Fruit fly (Drosophila melanogaster): ENCODE data around the gene Jon66Cii.

Gene Jon66Cii

DNA sequence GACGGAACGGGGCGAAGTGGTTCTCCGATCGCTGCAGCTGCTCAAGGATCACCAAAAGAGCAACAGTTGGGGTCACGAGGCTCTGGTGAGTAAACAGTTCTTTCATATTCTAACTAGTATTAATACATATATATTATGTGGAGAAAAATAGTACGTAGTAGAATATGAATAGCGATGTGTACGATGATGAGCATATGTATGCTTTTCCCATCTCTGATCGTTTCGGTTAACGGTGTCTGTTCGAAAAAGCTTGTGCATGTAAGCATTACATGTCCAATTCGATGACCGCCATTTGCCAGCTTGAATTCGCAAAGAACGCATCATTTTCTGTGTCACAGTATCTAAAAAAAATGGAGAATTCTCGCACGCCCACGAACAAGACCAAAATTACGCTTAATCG is 19.3 kb upstream of the Jon66Cii start, which contains the start of the genes Oseg1 and mtrm:
TSS of gene Oseg1 (minus strand) at position 101 of the 400 bp plus-strand sequence.
TSS of gene mtrm (plus strand) at position 288 of the 400 bp plus-strand sequence.
- no peak for TF ChIP-seq Sin3A (optimal IDR thresholded peaks at IDR 0.05)
- TF ChIP-seq insv (optimal IDR thresholded peaks at IDR 0.05), result no peak
- TF ChIP-seq h (optimal IDR thresholded peaks at IDR 0.05), result no peak
- TF ChIP-seq Myc (optimal IDR thresholded peaks at IDR 0.05), result no peak
- TF ChIP-seq ttk (optimal IDR thresholded peaks at IDR 0.05), result no peak
- TF ChIP-seq psq (optimal IDR thresholded peaks at IDR 0.05), result no peak

DNA sequence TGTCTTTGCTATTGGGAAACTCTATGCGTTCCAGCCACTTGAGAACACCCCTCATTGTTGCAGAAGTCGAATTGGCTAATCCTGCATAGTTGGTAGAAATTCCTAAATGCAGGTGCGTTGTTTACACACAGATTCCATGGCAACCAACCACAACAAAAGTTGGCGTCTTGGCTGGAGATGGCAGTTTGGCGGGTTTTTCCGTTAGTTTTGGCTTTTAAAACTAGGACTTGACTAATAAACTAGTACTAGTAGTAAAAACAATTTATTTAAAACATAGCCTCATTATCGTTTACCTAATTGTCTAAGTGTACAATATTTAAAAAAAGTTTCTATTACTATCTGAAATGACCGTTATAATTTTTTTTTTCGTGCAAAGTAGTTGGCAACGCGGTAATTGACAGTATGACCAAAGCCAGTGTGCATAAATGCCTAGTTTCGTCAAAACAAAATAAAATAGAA is 18.0 kb upstream of the Jon66Cii start, which contains the start of gene Exo70:
TSS of gene Exo70 (plus strand) at position 413 of the 459 bp plus-strand sequence.
- no peak for TF ChIP-seq psq (optimal IDR thresholded peaks at IDR 0.05)
- TF ChIP-seq Sin3A (optimal IDR thresholded peaks at IDR 0.05), result no peak
- no peak for TF ChIP-seq h (optimal IDR thresholded peaks at IDR 0.05)
- no peak for TF ChIP-seq ttk (optimal IDR thresholded peaks at IDR 0.05)
- no peak for TF ChIP-seq insv (optimal IDR thresholded peaks at IDR 0.05)
- no peak for TF ChIP-seq Myc (optimal IDR thresholded peaks at IDR 0.05)

DNA sequence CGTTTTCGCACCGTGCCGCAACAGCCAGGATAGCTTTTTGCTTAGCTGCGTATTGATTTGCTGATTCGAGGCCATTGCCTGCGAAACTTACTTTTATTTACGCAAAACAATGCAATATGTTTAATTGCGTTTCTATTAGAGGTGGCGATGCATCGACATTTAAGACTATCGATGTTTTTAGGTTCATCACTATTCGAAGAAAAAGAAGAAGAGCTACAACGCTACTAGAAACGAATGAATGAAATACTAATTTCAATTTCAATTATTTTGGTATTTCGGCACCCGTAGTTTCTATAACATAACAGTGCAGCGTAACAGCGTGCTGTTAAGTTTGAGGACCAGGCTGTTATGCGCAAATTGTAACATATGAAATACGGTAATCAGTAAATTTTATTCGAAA is 11.7 kb upstream of the Jon66Cii start, which contains the start of the genes Tpt, mkg-p and CG13667:
TSS of gene Tpt (minus strand) at position 155 of the 400 bp plus-strand sequence.
TSS of gene mkg-p (minus strand) at position 155 of the 400 bp plus-strand sequence.
TSS of gene CG13667 (plus strand) at position 332 of the 400 bp plus-strand sequence.
- TF ChIP-seq Myc (optimal IDR thresholded peaks at IDR 0.05) (no peak), psq (optimal IDR thresholded peaks at IDR 0.05) (no peak), ttk (optimal IDR thresholded peaks at IDR 0.05) (no peak)

DNA sequence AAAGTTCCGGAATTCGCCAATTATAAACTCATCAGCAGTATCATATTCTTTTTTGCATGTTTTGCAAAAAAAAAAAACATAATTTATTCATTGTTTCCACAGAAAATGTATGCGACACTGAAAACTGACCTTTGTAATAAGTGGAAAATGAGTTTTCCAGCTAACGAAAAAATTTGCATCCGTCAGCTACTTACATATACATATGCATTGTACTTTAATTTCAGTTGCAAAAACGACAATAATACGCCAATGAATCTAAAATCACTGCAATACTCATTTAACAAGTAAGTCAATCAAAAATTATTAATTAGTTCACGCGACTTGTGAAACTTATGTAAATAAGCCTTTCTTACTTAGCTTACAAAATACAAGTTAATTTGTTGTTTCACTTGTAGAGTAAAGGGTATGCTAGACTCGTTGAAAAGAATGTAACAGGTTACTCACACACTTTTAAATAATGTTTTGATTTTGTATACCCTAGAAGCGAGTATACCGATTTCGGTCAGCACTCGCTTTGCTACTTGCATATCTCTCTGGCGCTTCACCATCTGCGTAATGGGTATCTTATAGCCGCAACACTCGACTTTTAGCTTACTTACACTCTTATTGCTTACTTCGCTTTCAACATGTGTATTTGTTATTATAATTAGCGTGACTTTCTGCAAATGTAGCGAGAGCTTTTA is 5.5 kb upstream of the Jon66Cii start:
- TF ChIP-seq ttk (optimal IDR thresholded peaks at IDR 0.05) (no peak), insv (optimal IDR thresholded peaks at IDR 0.05) (no peak), Myc (optimal IDR thresholded peaks at IDR 0.05) (no peak), psq (optimal IDR thresholded peaks at IDR 0.05) (no peak), Sin3A (optimal IDR thresholded peaks at IDR 0.05) (no peak), h (optimal IDR thresholded peaks at IDR 0.05) (no peak)

DNA sequence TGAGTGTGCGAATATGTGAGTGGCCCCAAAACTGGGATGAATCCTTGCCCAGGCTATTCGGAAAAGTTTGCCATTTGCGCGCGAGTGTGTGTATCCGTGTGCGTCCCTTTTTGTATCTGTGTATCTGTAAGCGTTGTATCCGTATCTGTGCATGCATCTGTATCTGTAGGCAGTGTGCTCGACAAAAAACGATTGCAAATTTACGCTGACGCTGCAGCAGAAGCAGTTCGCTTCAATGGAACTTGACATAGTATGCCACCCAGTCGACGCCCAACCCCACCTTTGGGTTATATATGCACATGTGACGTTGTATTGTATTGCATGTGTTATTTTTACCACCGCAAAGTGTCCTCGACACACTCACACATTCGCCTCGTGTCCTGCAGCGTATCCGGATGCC is 2.7 kb upstream of the Jon66Cii start:
- no peak for TF ChIP-seq h (optimal IDR thresholded peaks at IDR 0.05)
- TF ChIP-seq insv (optimal IDR thresholded peaks at IDR 0.05), result no peak
- TF ChIP-seq ttk (optimal IDR thresholded peaks at IDR 0.05), result no peak
- TF ChIP-seq psq (optimal IDR thresholded peaks at IDR 0.05), result no peak
- no peak for TF ChIP-seq Myc (optimal IDR thresholded peaks at IDR 0.05)
- no peak for TF ChIP-seq Sin3A (optimal IDR thresholded peaks at IDR 0.05)

DNA sequence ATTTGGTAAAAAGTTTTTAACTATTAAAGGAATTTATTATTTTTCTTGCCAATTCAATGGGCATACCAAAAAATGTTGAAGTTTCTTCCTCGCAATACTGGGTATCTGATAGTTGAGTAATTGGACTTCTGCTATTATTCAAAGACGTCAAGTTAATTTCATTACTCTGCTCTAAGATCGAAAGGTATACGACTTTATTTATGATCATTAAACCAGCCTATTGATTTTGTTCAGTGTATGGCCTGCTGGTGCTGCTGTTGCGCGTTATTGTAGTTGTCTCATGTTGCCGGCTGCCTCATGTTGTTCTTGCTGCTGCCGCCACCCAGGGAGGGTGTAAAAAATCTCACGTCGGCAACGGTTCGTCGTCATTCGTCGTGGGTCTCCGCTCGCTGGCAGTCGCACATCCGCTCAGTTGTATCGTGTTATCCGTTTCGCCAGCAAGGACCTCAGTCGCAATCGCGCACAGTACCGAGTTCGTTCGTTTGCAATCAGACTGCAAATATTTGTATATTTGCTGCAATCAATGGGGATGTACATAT is 2.2 kb upstream of the Jon66Cii start, which contains the start of gene CG7120:
TSS of gene CG7120 (plus strand) at position 371 of the 539 bp plus-strand sequence.
- no peak for TF ChIP-seq Sin3A (optimal IDR thresholded peaks at IDR 0.05)
- TF ChIP-seq psq (optimal IDR thresholded peaks at IDR 0.05), result no peak
- no peak for TF ChIP-seq Myc (optimal IDR thresholded peaks at IDR 0.05)
- TF ChIP-seq ttk (optimal IDR thresholded peaks at IDR 0.05), result no peak
- no peak for TF ChIP-seq insv (optimal IDR thresholded peaks at IDR 0.05)
- TF ChIP-seq h (optimal IDR thresholded peaks at IDR 0.05), result no peak

DNA sequence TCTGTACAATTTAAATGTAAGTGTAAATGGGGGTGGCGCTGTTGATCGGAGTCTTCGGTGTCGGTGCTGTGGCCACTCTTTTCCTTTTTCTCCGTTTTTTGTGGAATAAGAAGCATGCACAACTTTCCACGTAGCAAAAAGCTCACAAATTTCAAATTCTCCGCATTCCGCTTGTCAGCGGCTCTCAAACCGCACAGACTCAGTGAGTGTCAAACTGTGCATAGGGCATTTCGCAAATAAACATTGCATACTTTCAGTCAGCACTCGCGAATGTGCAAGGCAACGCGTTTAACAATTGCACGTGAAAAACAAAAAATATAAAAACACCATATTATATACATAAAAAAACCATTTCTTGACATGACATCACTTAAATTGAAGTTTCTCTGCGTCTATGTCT is 1.5 kb upstream of the Jon66Cii start:
- TF ChIP-seq h (optimal IDR thresholded peaks at IDR 0.05), result no peak
- no peak for TF ChIP-seq Myc (optimal IDR thresholded peaks at IDR 0.05)
- no peak for TF ChIP-seq Sin3A (optimal IDR thresholded peaks at IDR 0.05)
- TF ChIP-seq psq (optimal IDR thresholded peaks at IDR 0.05), result no peak
- no peak for TF ChIP-seq insv (optimal IDR thresholded peaks at IDR 0.05)
- no peak for TF ChIP-seq ttk (optimal IDR thresholded peaks at IDR 0.05)

DNA sequence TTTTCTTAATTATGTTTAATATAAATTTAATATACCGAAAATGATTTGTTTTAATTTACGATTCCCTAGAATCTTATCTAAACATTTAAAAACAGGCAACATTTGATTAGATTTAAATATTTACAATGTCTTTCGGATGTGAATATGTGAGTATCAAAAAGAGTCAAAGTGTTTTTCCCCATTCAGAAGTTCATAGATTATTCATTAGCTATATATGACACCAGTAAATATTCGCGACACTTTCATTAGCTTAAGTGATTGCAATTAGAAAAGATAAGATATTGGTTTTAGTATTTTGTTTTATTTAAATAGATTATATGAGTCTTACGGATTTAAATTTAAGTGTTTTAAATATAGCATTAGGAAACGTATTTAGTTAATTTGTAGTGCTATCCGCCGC is 683 bp upstream of the Jon66Cii start:
- no peak for TF ChIP-seq psq (optimal IDR thresholded peaks at IDR 0.05)
- TF ChIP-seq Myc (optimal IDR thresholded peaks at IDR 0.05), result no peak
- TF ChIP-seq ttk (optimal IDR thresholded peaks at IDR 0.05), result no peak
- no peak for TF ChIP-seq h (optimal IDR thresholded peaks at IDR 0.05)
- TF ChIP-seq Sin3A (optimal IDR thresholded peaks at IDR 0.05), result no peak
- no peak for TF ChIP-seq insv (optimal IDR thresholded peaks at IDR 0.05)

DNA sequence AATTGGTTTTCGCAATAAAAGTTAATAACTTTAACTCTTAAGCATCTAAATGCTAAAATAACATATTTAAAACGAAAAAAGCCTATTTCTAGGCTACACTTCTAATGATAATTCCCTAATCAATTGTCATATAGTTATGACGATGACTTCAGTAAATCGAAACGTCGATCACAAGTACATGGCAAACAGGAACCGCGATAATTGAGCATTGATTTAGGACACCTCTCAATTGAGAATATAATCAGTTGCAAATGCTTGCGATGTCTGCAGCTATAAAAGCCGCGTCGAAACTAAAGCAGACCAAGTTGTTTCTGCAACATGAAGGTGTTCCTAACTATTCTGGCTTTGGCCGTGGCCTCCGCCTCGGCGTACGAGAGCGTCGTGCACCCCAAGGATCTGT is 2.2 kb downstream of the Jon66Cii start, which contains the start of gene Jon66Ci:
TSS of gene Jon66Ci (plus strand) at position 301 of the 400 bp plus-strand sequence.
- no peak for TF ChIP-seq insv (optimal IDR thresholded peaks at IDR 0.05)
- TF ChIP-seq ttk (optimal IDR thresholded peaks at IDR 0.05), result no peak
- TF ChIP-seq h (optimal IDR thresholded peaks at IDR 0.05), result no peak
- TF ChIP-seq Myc (optimal IDR thresholded peaks at IDR 0.05), result no peak

DNA sequence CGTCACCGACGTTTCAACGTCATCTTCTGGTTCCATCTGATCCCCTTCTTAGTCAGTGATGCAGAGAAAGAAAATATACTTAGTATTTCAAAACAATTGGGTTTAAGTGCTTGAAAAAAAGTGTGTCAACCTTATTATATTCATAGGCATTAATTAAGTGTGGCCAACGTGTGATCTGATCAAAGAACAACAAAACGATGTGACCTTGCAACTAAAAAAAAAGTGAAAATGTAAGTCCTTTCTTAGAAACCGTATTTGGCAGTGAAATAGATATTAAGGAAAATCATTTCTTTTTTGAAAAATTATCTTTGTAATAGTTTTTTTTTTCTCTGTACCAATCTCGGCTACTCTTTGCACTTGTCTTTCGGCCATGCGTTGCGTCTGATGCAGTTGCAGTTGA is 8.4 kb downstream of the Jon66Cii start:
- no peak for TF ChIP-seq Sin3A (optimal IDR thresholded peaks at IDR 0.05)
- TF ChIP-seq insv (optimal IDR thresholded peaks at IDR 0.05), result no peak
- TF ChIP-seq ttk (optimal IDR thresholded peaks at IDR 0.05), result no peak
- TF ChIP-seq Myc (optimal IDR thresholded peaks at IDR 0.05), result no peak
- no peak for TF ChIP-seq psq (optimal IDR thresholded peaks at IDR 0.05)
- no peak for TF ChIP-seq h (optimal IDR thresholded peaks at IDR 0.05)

DNA sequence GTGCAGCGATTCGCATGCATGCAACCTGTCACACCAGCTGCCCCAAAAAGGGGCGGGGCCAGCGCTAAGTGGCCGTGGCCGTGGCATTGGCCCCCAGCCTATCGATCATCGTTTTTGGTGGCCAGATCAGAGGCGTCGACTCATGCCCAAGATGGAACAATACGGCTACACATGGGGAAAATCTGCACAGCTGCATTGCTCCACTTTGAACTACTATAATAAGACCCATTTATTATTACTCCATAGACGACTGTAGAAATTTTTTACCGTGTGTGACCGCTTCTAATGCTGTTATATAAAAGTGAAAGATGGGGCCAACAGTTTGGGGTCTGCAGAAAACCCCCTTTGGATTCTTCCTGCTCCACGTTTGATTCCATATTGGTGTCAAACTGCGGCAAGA is 9.5 kb downstream of the Jon66Cii start:
- TF ChIP-seq Sin3A (optimal IDR thresholded peaks at IDR 0.05), result no peak
- TF ChIP-seq ttk (optimal IDR thresholded peaks at IDR 0.05), result no peak
- no peak for TF ChIP-seq insv (optimal IDR thresholded peaks at IDR 0.05)
- no peak for TF ChIP-seq Myc (optimal IDR thresholded peaks at IDR 0.05)
- no peak for TF ChIP-seq psq (optimal IDR thresholded peaks at IDR 0.05)
- no peak for TF ChIP-seq h (optimal IDR thresholded peaks at IDR 0.05)

DNA sequence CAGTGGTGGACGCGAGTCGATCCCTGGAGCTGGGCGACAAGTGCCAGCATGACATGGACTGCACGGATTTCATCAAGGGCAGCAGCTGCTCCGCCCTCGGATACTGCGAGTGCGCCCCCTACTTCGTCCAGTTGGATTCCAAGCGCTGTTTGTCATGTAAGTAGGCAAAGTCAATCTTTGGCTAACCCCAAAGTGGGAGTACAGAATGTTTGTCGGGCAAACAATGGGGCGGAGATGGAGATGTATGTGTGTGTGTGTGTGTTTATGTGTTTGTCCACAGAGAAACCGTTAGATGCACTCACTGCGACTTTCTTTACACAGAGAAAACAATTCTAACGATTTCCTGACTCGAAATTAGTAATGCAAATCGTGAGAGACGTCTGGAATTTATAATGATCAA is 14.3 kb downstream of the Jon66Cii start:
- no peak for TF ChIP-seq h (optimal IDR thresholded peaks at IDR 0.05)
- no peak for TF ChIP-seq Myc (optimal IDR thresholded peaks at IDR 0.05)
